Fruit fly (Drosophila melanogaster) Kc167 (cell line): Measurements from ENCODE around the gene CG32281.

Source experiments
- Myc ChIP-seq: fragments of >200 bp; optimal IDR thresholded peaks from 2 replicates; lab custom pipeline; 2017; ENCODE audit warnings: missing external identifiers
- Sin3A ChIP-seq: fragments of >200 bp; optimal IDR thresholded peaks from 2 replicates; lab custom pipeline; 2018; ENCODE audit warnings: missing external identifiers

DNA sequence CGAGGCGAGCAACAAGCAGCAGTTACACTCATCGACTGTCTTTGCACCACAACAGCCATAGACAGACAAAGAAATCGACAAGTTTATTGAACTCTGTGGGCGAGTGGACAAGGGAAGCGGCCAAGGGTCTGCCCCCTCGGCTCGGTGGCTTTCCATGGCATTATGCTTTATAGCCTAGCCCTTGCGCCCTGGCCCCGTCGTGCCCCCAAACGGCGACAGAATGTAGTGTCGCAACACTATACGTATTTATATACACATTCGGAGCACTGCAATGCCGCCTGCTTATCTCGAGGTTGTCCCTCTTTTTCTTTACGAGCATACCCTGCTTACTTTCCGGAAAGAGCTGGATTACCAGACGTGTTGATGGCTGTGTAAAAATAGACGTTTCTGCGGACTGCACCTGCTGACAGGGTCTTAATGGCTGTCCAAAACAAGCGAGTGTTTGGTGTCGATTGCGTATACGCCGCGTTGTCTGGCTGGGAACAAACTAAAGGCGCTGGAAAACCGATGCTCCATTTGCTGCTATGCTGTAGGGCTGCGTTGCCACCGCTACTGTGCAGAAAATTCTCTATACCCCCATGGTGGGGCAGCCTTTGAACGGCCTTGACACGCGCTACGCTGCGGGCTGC, 46.4 kb upstream of the CG32281 start:
- TF ChIP-seq Myc (lab: Kevin White, UChicago), result no peak
- TF ChIP-seq Sin3A (lab: Kevin White, UChicago), result no peak
